Worm (Caenorhabditis elegans) whole organism, late embryonic: ENCODE measurements around the gene mig-10.

ENCODE experiments used
- C08G9.2 ChIP-seq: sonication (generic microtip); optimal IDR thresholded peaks from 2 replicates; lab custom pipeline; 2016; ENCODE audit warnings: mild to moderate bottlenecking, missing genetic modification characterization, moderate library complexity, missing compliant biosample characterization
- C38D4.7 ChIP-seq: fragments of 200-800 bp; sonication (Bioruptor generic); optimal IDR thresholded peaks from 2 replicates; lab custom pipeline; 2018; ENCODE audit warnings: mild to moderate bottlenecking, missing genetic modification characterization, moderate library complexity, missing compliant biosample characterization
- K02D7.2 ChIP-seq: sonication (generic microtip); optimal IDR thresholded peaks from 2 replicates; lab custom pipeline; 2017; ENCODE audit warnings: mild to moderate bottlenecking, missing genetic modification characterization, missing compliant biosample characterization
- ahr-1 ChIP-seq: sonication (generic microtip); optimal IDR thresholded peaks from 2 replicates; lab custom pipeline; 2016; ENCODE audit warnings: missing genetic modification characterization, missing compliant biosample characterization
- ama-1 ChIP-seq: fragments of 150-350 bp; optimal IDR thresholded peaks from 2 replicates; lab custom pipeline; 2014
- ceh-14 ChIP-seq: sonication (generic microtip); optimal IDR thresholded peaks from 2 replicates; lab custom pipeline; 2016; ENCODE audit warnings: missing genotype, missing genetic modification characterization, missing compliant biosample characterization
- ceh-22 ChIP-seq: sonication (generic microtip); optimal IDR thresholded peaks from 2 replicates; lab custom pipeline; 2017; ENCODE audit warnings: missing biosample characterization, missing genetic modification characterization
- ceh-31 ChIP-seq: sonication (generic microtip); optimal IDR thresholded peaks from 2 replicates; lab custom pipeline; 2016; ENCODE audit warnings: missing genetic modification characterization, missing compliant biosample characterization
- che-1 ChIP-seq: sonication (generic microtip); optimal IDR thresholded peaks from 2 replicates; lab custom pipeline; 2016; ENCODE audit warnings: mild to moderate bottlenecking, missing genetic modification characterization, missing compliant biosample characterization
- dmd-4 ChIP-seq: sonication (generic microtip); optimal IDR thresholded peaks from 2 replicates; lab custom pipeline; 2016; ENCODE audit warnings: borderline replicate concordance, missing genetic modification characterization, missing compliant biosample characterization
- dve-1 ChIP-seq: sonication (generic microtip); optimal IDR thresholded peaks from 2 replicates; lab custom pipeline; 2017; ENCODE audit warnings: antibody characterized with exemption, mild to moderate bottlenecking, missing genetic modification characterization, missing compliant biosample characterization
- elt-2 ChIP-seq: sonication (generic microtip); optimal IDR thresholded peaks from 2 replicates; lab custom pipeline; 2016; ENCODE audit warnings: missing genetic modification reagents, missing genetic modification characterization, missing compliant biosample characterization
- hlh-15 ChIP-seq: sonication (generic microtip); optimal IDR thresholded peaks from 2 replicates; lab custom pipeline; 2016; ENCODE audit warnings: missing genetic modification characterization, missing compliant biosample characterization
- hlh-30 ChIP-seq: sonication (generic microtip); optimal IDR thresholded peaks from 2 replicates; lab custom pipeline; 2017; ENCODE audit warnings: antibody characterized with exemption, missing genetic modification characterization, missing compliant biosample characterization; ENCODE audit not compliant: insufficient read depth
- hlh-8 ChIP-seq: sonication (generic microtip); optimal IDR thresholded peaks from 2 replicates; lab custom pipeline; 2016; ENCODE audit warnings: missing genotype, missing genetic modification characterization, missing compliant biosample characterization
- lim-6 ChIP-seq: sonication (generic microtip); optimal IDR thresholded peaks from 2 replicates; lab custom pipeline; 2016; ENCODE audit warnings: missing genetic modification characterization, missing compliant biosample characterization
- mec-3 ChIP-seq: sonication (generic microtip); optimal IDR thresholded peaks from 2 replicates; lab custom pipeline; 2016; ENCODE audit warnings: borderline replicate concordance, missing genetic modification characterization, missing compliant biosample characterization
- nfya-1 ChIP-seq: sonication (generic microtip); optimal IDR thresholded peaks from 2 replicates; lab custom pipeline; 2017; ENCODE audit warnings: missing genetic modification characterization, mild to moderate bottlenecking, missing compliant biosample characterization, antibody characterized with exemption, moderate library complexity
- nhr-11 ChIP-seq: fragments of 150-350 bp; optimal IDR thresholded peaks from 2 replicates; lab custom pipeline; 2014; ENCODE audit warnings: missing biosample characterization, missing genetic modification characterization
- nhr-232 ChIP-seq: sonication (generic microtip); optimal IDR thresholded peaks from 2 replicates; lab custom pipeline; 2016; ENCODE audit warnings: missing genetic modification characterization, missing compliant biosample characterization
- npax-4 ChIP-seq: sonication (generic microtip); optimal IDR thresholded peaks from 2 replicates; lab custom pipeline; 2016; ENCODE audit warnings: missing genetic modification characterization, missing compliant biosample characterization
- odd-2 ChIP-seq: sonication (generic microtip); optimal IDR thresholded peaks from 2 replicates; lab custom pipeline; 2017; ENCODE audit warnings: antibody characterized with exemption, mild to moderate bottlenecking, missing genetic modification characterization, missing compliant biosample characterization
- pag-3 ChIP-seq: sonication (generic microtip); optimal IDR thresholded peaks from 2 replicates; lab custom pipeline; 2016; ENCODE audit warnings: missing compliant biosample characterization, missing genetic modification characterization, borderline replicate concordance
- pat-9 ChIP-seq: fragments of 200-800 bp; sonication (Bioruptor generic); optimal IDR thresholded peaks from 2 replicates; lab custom pipeline; 2018; ENCODE audit warnings: mild to moderate bottlenecking, missing genetic modification characterization, moderate library complexity, missing compliant biosample characterization
- pax-1 ChIP-seq: fragments of 150-350 bp; optimal IDR thresholded peaks from 2 replicates; lab custom pipeline; 2014; ENCODE audit warnings: missing biosample characterization, missing genetic modification characterization
- pha-2 ChIP-seq: sonication (generic microtip); optimal IDR thresholded peaks from 2 replicates; lab custom pipeline; 2017; ENCODE audit warnings: mild to moderate bottlenecking, missing genetic modification characterization, missing compliant biosample characterization
- pqm-1 ChIP-seq: sonication (generic microtip); optimal IDR thresholded peaks from 2 replicates; lab custom pipeline; 2016; ENCODE audit warnings: missing genetic modification characterization, missing compliant biosample characterization
- pros-1 ChIP-seq: fragments of 150-350 bp; optimal IDR thresholded peaks from 2 replicates; lab custom pipeline; 2014; ENCODE audit warnings: missing biosample characterization, missing genetic modification reagents, missing genetic modification characterization
- ref-2 ChIP-seq: sonication (generic microtip); optimal IDR thresholded peaks from 2 replicates; lab custom pipeline; 2016; ENCODE audit warnings: missing genetic modification characterization, missing compliant biosample characterization
- rnt-1 ChIP-seq: sonication (generic microtip); optimal IDR thresholded peaks from 2 replicates; lab custom pipeline; 2016; ENCODE audit warnings: missing genetic modification characterization, missing compliant biosample characterization
- ttx-3 ChIP-seq: sonication (generic microtip); optimal IDR thresholded peaks from 2 replicates; lab custom pipeline; 2016; ENCODE audit warnings: missing genetic modification reagents, missing genetic modification characterization, missing compliant biosample characterization
- unc-3 ChIP-seq, 2 experiments: fragments of 200-800 bp in 1 of 2; sonication (Bioruptor generic) in 1 of 2; sonication (generic microtip) in 1 of 2; conservative IDR thresholded peaks in 1 of 2; optimal IDR thresholded peaks in 1 of 2; 2 replicates each; pipeline versions ENCODE4 v1.3.6 to Lab custom; 2016 to 2022; ENCODE audit warnings: missing compliant biosample characterization in 2 of 2, missing genetic modification characterization in 2 of 2, missing genetic modification reagents in 1 of 2
- unc-42 ChIP-seq: sonication (generic microtip); optimal IDR thresholded peaks from 2 replicates; lab custom pipeline; 2016; ENCODE audit warnings: missing genotype, missing genetic modification characterization, missing compliant biosample characterization
- unc-55 ChIP-seq: sonication (generic microtip); optimal IDR thresholded peaks from 2 replicates; lab custom pipeline; 2017; ENCODE audit warnings: missing biosample characterization, missing genetic modification reagents, missing genetic modification characterization
- unc-86 ChIP-seq: sonication (generic microtip); optimal IDR thresholded peaks from 2 replicates; lab custom pipeline; 2016; ENCODE audit warnings: missing genetic modification characterization, missing compliant biosample characterization
- zip-5 ChIP-seq: sonication (generic microtip); optimal IDR thresholded peaks from 2 replicates; lab custom pipeline; 2016; ENCODE audit warnings: missing genetic modification characterization, missing compliant biosample characterization

mig-10 gene

DNA sequence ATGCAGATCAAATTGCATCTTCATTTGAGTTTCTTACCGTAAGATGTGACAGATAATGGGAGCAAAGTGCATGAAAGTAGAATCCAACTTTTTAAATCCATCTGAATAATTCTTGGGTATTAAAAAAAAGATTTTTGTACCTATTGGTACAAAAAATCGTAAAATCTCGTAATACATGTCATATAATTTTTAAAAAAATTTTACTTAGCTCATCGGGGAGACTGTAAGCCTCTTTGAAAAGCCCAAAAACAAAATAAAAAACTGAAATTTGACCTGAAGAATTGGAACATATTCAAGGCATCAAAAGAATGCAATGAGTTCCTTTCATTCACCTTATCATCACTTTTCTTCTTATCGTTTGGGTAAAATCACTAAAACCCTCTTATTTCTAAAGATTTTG lies 3.0 kb upstream of the mig-10 start, which contains the start of gene clec-160:
clec-160 (minus strand) TSS at position 101 of the 400 bp plus-strand sequence.
- TF ChIP-seq nhr-11 (tag; lab: Kevin White, UChicago) (no peak), ttx-3 (tag; lab: Kevin White, UChicago) (no peak), rnt-1 (tag; lab: Kevin White, UChicago) (no peak), zip-5 (no peak), pros-1 (tag; lab: Kevin White, UChicago) (no peak), dve-1 (tag; lab: Kevin White, UChicago) (no peak), pqm-1 (tag; lab: Kevin White, UChicago) (no peak), nfya-1 (tag; lab: Kevin White, UChicago) (no peak), hlh-15 (no peak), unc-3 (GFP tag; conservative IDR thresholded peaks at IDR 0.05; lab: Robert Waterston, UW) (no peak), unc-3 (tag; optimal IDR thresholded peaks at IDR 0.05; lab: Kevin White, UChicago) (no peak), hlh-30 (tag; lab: Kevin White, UChicago) (no peak), ref-2 (no peak), ceh-22 (tag; lab: Kevin White, UChicago) (no peak), unc-55 (no peak)

DNA sequence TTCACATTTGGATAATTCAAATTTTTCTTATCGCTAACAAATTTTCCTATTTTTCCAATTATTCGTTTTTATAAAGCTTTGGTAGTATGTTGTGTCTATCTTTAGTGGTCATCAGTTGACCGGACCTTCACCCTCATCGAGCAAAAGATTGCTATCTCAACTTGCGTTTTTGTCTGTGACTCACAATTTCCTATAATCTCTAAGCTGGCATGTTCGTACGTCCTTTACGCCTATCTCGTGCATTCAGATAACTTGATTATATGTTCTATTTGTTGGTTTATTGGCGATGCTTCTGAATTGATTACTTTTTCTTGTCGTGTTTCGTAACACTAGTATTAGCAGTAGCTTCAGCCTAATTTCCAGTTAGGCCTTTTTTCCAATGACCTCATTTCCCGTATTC lies 666 bp downstream of the mig-10 start:
- TF ChIP-seq hlh-15 (no peak), elt-2 (peak; percentile 21), lim-6 (tag; lab: Kevin White, UChicago) (no peak), ceh-22 (tag; lab: Kevin White, UChicago) (no peak), unc-42 (tag; lab: Kevin White, UChicago) (peak; percentile 55), unc-55 (peak; percentile 19)

DNA sequence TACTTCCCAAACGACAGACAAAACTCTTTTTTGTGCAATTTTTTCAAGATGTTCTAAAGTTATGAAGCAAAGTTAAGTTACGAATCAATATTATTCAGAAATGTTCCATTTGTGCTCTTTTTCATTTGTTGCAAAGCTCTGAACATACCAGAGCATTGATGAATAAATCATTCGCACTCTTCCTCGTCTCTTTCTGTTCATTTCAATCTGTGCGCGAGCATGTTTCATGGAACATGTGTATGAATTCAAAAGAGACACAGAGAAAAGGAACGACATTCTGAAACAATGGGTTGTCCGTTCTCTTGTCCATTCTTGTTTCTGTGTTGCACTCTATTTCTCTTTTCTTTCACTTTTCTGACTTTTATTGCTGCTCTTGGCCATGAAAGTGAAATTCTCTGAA lies 1.5 kb downstream of the mig-10 start:
- no peak for TF ChIP-seq mec-3 (tag; lab: Kevin White, UChicago)
- TF ChIP-seq pha-2 (tag; lab: Kevin White, UChicago) = no peak
- TF ChIP-seq ceh-31 (tag; lab: Kevin White, UChicago) = peak; percentile 11
- TF ChIP-seq dmd-4 (tag; lab: Kevin White, UChicago) = no peak

DNA sequence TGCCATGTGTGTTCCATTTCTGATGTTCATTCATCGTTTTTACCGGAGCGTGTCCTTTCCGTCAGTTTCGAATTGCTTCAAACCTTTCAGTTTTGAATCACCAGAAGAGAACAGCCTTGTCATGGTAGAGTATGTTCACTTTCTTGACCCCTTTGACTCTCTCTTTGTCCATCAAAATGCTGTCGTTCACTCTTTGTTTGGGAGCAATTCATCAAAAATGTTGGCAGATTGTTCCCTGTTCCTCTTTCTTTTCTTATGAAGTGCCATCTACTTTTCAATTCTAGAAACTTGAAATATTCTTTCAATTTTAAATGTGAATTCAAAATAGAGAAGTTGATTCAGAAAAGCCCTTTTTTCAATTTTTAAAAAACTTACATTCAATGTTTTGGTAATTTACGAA lies 2.4 kb downstream of the mig-10 start:
- TF ChIP-seq pat-9 (tag; lab: Kevin White, UChicago) (no peak), npax-4 (no peak), zip-5 (no peak), C38D4.7 (GFP tag; lab: Kevin White, UChicago) (no peak), ahr-1 (tag; lab: Kevin White, UChicago) (no peak), ref-2 (no peak)
- TF ChIP-seq, all 69 proteins: peak for 0

DNA sequence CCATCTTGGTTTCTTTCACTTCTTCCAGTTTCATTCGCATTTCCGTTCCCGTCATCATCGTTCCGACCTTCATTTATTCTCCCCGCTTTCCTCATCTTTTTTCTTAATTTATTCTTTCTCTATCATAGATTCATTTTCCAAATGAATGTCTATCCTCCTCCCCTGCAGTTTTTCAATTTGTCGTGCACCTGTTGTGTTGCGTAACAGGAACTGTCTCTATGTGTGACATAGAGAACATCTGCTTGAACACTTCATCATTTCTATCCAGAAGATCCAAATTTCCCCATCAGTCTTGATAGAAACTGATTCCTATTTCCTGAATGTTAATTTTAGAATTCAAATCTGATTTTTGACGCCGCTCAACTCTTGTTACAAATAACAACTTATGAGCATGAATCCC lies 4.6 kb downstream of the mig-10 start:
- TF ChIP-seq che-1 (tag; lab: Kevin White, UChicago) = no peak
- no peak for TF ChIP-seq unc-86
- no peak for TF ChIP-seq C38D4.7 (GFP tag; lab: Kevin White, UChicago)
- TF ChIP-seq odd-2 (tag; lab: Kevin White, UChicago) = no peak
- TF ChIP-seq ama-1 (lab: Kevin White, UChicago) = no peak
- no peak for TF ChIP-seq C08G9.2 (tag; lab: Kevin White, UChicago)
- no peak for TF ChIP-seq pag-3
- no peak for TF ChIP-seq pax-1 (tag; lab: Kevin White, UChicago)
- TF ChIP-seq hlh-8 = no peak
- TF ChIP-seq ceh-14 (tag; lab: Kevin White, UChicago) = no peak
- TF ChIP-seq K02D7.2 (tag; lab: Kevin White, UChicago) = no peak
- TF ChIP-seq nhr-232 = no peak
